Worm (Caenorhabditis elegans): Measurements from ENCODE around the gene pcs-1.

Gene pcs-1

ce11 chrII:11545299-11545951 lies 32.1 kb downstream of the pcs-1 start, which contains the start of gene dnj-13 (continued):
- peak; percentile 39 for TF ChIP-seq B0261.1 (tag; optimal IDR thresholded peaks at IDR 0.05)
- peak; percentile 49 for TF ChIP-seq nhr-90 (tag; optimal IDR thresholded peaks at IDR 0.05)
- TF ChIP-seq dpl-1 (GFP tag; optimal IDR thresholded peaks at IDR 0.05) = peak; percentile 6
- peak; percentile 80 for TF ChIP-seq attf-3 (GFP tag; conservative IDR thresholded peaks at IDR 0.05)
- peak; percentile 36; the same call in 1 of the 2 replicates for TF ChIP-seq Y53F4B.3 (GFP tag; IDR thresholded peaks at IDR 0.05)
- peak; percentile 96 for TF ChIP-seq atf-7 (tag; optimal IDR thresholded peaks at IDR 0.05)
- no peak for TF ChIP-seq lsy-27 (tag; optimal IDR thresholded peaks at IDR 0.05; ENCODE audit: borderline replicate concordance, insufficient read depth)
- TF ChIP-seq Y56A3A.18 (GFP tag; IDR thresholded peaks at IDR 0.05) = peak; percentile 82
- TF ChIP-seq sea-2 (GFP tag; IDR thresholded peaks at IDR 0.05) = peak; percentile 88
- peak; percentile 96 for TF ChIP-seq K11D2.4 (GFP tag; IDR thresholded peaks at IDR 0.05)
- TF ChIP-seq F22D6.2 (tag; optimal IDR thresholded peaks at IDR 0.05) = peak; percentile 81
- TF ChIP-seq aptf-3 (GFP tag; IDR thresholded peaks at IDR 0.05) = peak; percentile 89; the same call in 1 of the 2 replicates
- TF ChIP-seq hsf-1 (GFP tag; IDR thresholded peaks at IDR 0.05) = peak; percentile 100
- peak; percentile 89 for TF ChIP-seq C06A6.2 (GFP tag; conservative IDR thresholded peaks at IDR 0.05)
- peak; percentile 45 for TF ChIP-seq nhr-80 (tag; optimal IDR thresholded peaks at IDR 0.05)
- peak; percentile 96 for TF ChIP-seq ZK185.1 (tag; optimal IDR thresholded peaks at IDR 0.05; ENCODE audit: poor library complexity, severe bottlenecking)
- no peak for TF ChIP-seq sptf-2 (GFP tag; optimal IDR thresholded peaks at IDR 0.05)
- peak; percentile 97 for TF ChIP-seq ceh-27 (GFP tag; optimal IDR thresholded peaks at IDR 0.05)
- TF ChIP-seq lin-26 (GFP tag; IDR thresholded peaks at IDR 0.05) = peak; percentile 75
- TF ChIP-seq nfya-1 (tag; optimal IDR thresholded peaks at IDR 0.05; ENCODE audit: borderline replicate concordance, insufficient read depth) = no peak
- peak; percentile 93 for TF ChIP-seq F39B2.1 (GFP tag; IDR thresholded peaks at IDR 0.05)
- TF ChIP-seq tbp1 (GFP tag; optimal IDR thresholded peaks at IDR 0.05) = peak; percentile 76
- TF ChIP-seq rcor-1 (GFP tag; IDR thresholded peaks at IDR 0.05) = peak; percentile 94
- TF ChIP-seq K12H6.12 (tag; optimal IDR thresholded peaks at IDR 0.05) = peak; percentile 95
- TF ChIP-seq ztf-18 (tag; optimal IDR thresholded peaks at IDR 0.05) = peak; percentile 60
- TF ChIP-seq lin-40 (tag; optimal IDR thresholded peaks at IDR 0.05) = peak; percentile 98
- TF ChIP-seq ceh-91 (GFP tag; IDR thresholded peaks at IDR 0.05) = peak; percentile 83
- TF ChIP-seq ztf-25 (GFP tag; IDR thresholded peaks at IDR 0.05) = peak; percentile 85; the same call in 1 of the 2 replicates
- peak; percentile 94 for TF ChIP-seq madf-6 (GFP tag; IDR thresholded peaks at IDR 0.05)
- TF ChIP-seq let-526 (GFP tag; IDR thresholded peaks at IDR 0.05) = peak; percentile 98
- peak; percentile 95 for TF ChIP-seq Y67H2A.10 (GFP tag; conservative IDR thresholded peaks at IDR 0.05)
- peak; percentile 92 for TF ChIP-seq egl-18 (GFP tag; IDR thresholded peaks at IDR 0.05)
- no peak for TF ChIP-seq F57C9.4 (tag; optimal IDR thresholded peaks at IDR 0.05)
- TF ChIP-seq snpc-1.3 (tag; optimal IDR thresholded peaks at IDR 0.05; ENCODE audit: insufficient read depth) = peak; percentile 67
- peak; percentile 94 for TF ChIP-seq madf-3 (GFP tag; IDR thresholded peaks at IDR 0.05)
- no peak for TF ChIP-seq snpc-1.1 (tag; optimal IDR thresholded peaks at IDR 0.05; ENCODE audit: insufficient read depth)
- TF ChIP-seq aptf-2 (GFP tag; conservative IDR thresholded peaks at IDR 0.05) = peak; percentile 73
- TF ChIP-seq attf-5 (GFP tag; optimal IDR thresholded peaks at IDR 0.05) = peak; percentile 85
- peak; percentile 54; the same call in 1 of the 2 replicates for TF ChIP-seq B0019.2 (GFP tag; conservative IDR thresholded peaks at IDR 0.05)
- TF ChIP-seq him-1 (tag; optimal IDR thresholded peaks at IDR 0.05) = no peak
- peak; percentile 97 for TF ChIP-seq nfyb-1 (GFP tag; IDR thresholded peaks at IDR 0.05)
- TF ChIP-seq mel-28 (tag; optimal IDR thresholded peaks at IDR 0.05; ENCODE audit: borderline replicate concordance) = peak; percentile 60
- TF ChIP-seq ceh-100 (GFP tag; IDR thresholded peaks at IDR 0.05) = peak; percentile 93
- peak; percentile 94 for TF ChIP-seq C17E4.6 (GFP tag; IDR thresholded peaks at IDR 0.05)
- peak; percentile 89 for TF ChIP-seq akir-1 (GFP tag; optimal IDR thresholded peaks at IDR 0.05)
- TF ChIP-seq Y95B8A.8 (GFP tag; IDR thresholded peaks at IDR 0.05) = peak; percentile 95
- TF ChIP-seq attf-6 (GFP tag; IDR thresholded peaks at IDR 0.05) = peak; percentile 84
